Fruit fly (Drosophila melanogaster): ENCODE results near the gene CG7126.

Gene CG7126

DNA sequence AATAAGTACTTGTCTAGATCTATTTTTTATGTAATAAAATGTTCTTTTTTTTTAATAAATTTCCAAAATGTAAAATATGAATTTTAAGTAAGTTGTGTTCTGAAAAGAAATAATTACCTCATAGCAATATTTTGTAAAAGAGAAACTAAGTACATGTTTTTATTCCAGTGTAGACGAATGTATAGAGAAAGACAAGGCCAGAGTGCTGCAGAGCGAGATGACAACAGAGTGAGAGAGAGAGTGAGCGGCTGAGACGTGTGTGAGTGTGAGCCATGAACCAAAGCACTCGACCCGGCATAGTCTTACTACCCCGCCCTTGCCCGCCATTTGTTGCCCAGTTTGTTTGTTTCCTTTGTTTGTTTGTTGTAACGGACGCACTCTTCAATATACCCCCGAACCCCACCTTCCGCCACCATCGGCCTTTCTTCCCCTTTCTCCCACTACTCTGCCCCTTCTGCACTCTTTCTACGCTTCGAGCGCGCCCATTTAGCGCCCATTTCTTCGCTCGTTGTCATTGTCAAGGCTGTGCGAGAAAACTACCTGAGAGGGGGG is 8.8 kb upstream of the CG7126 start (continued):
- TF ChIP-seq NC2α (GFP tag; optimal IDR thresholded peaks at IDR 0.05) (peak; percentile 41), tup (GFP tag; optimal IDR thresholded peaks at IDR 0.05) (peak; percentile 18), gce (GFP tag; IDR thresholded peaks at IDR 0.05) (0 out of 3 replicates have a peak, but pooled peaks have one; percentile 70), pros (GFP tag; optimal IDR thresholded peaks at IDR 0.05) (peak; percentile 68), CG14860 (GFP tag; IDR thresholded peaks at IDR 0.05; ENCODE audit: partially characterized antibody) (no peak), pho (GFP tag; optimal IDR thresholded peaks at IDR 0.05) (no peak), org-1 (GFP tag; optimal IDR thresholded peaks at IDR 0.05) (peak; percentile 38), abd-A (tag; optimal IDR thresholded peaks at IDR 0.05) (peak; percentile 97), MTF-1 (GFP tag; optimal IDR thresholded peaks at IDR 0.05; ENCODE audit: borderline replicate concordance) (peak; percentile 73), kni (GFP tag; optimal IDR thresholded peaks at IDR 0.05) (peak; percentile 99), CG32532 (GFP tag; IDR thresholded peaks at IDR 0.05) (peak; percentile 50; the same call in 1 of the 2 replicates), schlank (tag; optimal IDR thresholded peaks at IDR 0.05) (peak; percentile 40), insv (GFP tag; optimal IDR thresholded peaks at IDR 0.05) (no peak), CG2875 (GFP tag; optimal IDR thresholded peaks at IDR 0.05) (peak; percentile 79), Taf1 (GFP tag; IDR thresholded peaks at IDR 0.05) (peak; percentile 57), CG9609 (GFP tag; optimal IDR thresholded peaks at IDR 0.05) (peak; percentile 27), sob (GFP tag; IDR thresholded peaks at IDR 0.05) (peak; percentile 66), Mes4 (GFP tag; optimal IDR thresholded peaks at IDR 0.05) (peak; percentile 50), gcm (GFP tag; optimal IDR thresholded peaks at IDR 0.05) (peak; percentile 58), CG1647 (GFP tag; optimal IDR thresholded peaks at IDR 0.05) (peak; percentile 25), CG2129 (GFP tag; IDR thresholded peaks at IDR 0.05; ENCODE audit: partially characterized antibody) (no peak), Usf (GFP tag; optimal IDR thresholded peaks at IDR 0.05) (no peak), CG8281 (tag; optimal IDR thresholded peaks at IDR 0.05) (peak; percentile 24), CG4424 (GFP tag; optimal IDR thresholded peaks at IDR 0.05) (peak; percentile 33), CG10959 (GFP tag; IDR thresholded peaks at IDR 0.05) (peak; percentile 59), Dref (GFP tag; IDR thresholded peaks at IDR 0.05) (no peak), Hey (tag; optimal IDR thresholded peaks at IDR 0.05) (peak; percentile 45), z (GFP tag; IDR thresholded peaks at IDR 0.05) (peak; percentile 98), CG11247 (GFP tag; IDR thresholded peaks at IDR 0.05) (peak; percentile 59), CG13775 (GFP tag; optimal IDR thresholded peaks at IDR 0.05) (peak; percentile 50), CG2678 (tag; optimal IDR thresholded peaks at IDR 0.05) (peak; percentile 81), Kr (GFP tag; optimal IDR thresholded peaks at IDR 0.05) (peak; percentile 52), so (GFP tag; IDR thresholded peaks at IDR 0.05) (0 out of 3 replicates have a peak, but pooled peaks have one; percentile 27), CG10209 (GFP tag; optimal IDR thresholded peaks at IDR 0.05) (peak; percentile 48), ems (GFP tag; optimal IDR thresholded peaks at IDR 0.05) (no peak), E2f1 (GFP tag; IDR thresholded peaks at IDR 0.05) (0 out of 2 replicates have a peak, but pooled peaks have one; percentile 2), CG4328 (GFP tag; optimal IDR thresholded peaks at IDR 0.05) (peak; percentile 39), sd (tag; optimal IDR thresholded peaks at IDR 0.05) (peak; percentile 25), CG6254 (GFP tag; optimal IDR thresholded peaks at IDR 0.05) (peak; percentile 54), Fer1 (GFP tag; optimal IDR thresholded peaks at IDR 0.05) (peak; percentile 59), MBD-R2 (GFP tag; IDR thresholded peaks at IDR 0.05) (peak; percentile 56; the same call in 1 of the 2 replicates), NC2β (GFP tag; optimal IDR thresholded peaks at IDR 0.05) (peak; percentile 59), CG6689 (GFP tag; IDR thresholded peaks at IDR 0.05) (peak; percentile 62), zen2 (GFP tag; IDR thresholded peaks at IDR 0.05; ENCODE audit: partially characterized antibody) (no peak), CG15011 (GFP tag; optimal IDR thresholded peaks at IDR 0.05) (no peak), CG5180 (GFP tag; optimal IDR thresholded peaks at IDR 0.05) (peak; percentile 76), fd102C (GFP tag; optimal IDR thresholded peaks at IDR 0.05) (no peak), CG16779 (GFP tag; IDR thresholded peaks at IDR 0.05) (0 out of 2 replicates have a peak, but pooled peaks have one; percentile 56), HLHmδ (GFP tag; optimal IDR thresholded peaks at IDR 0.05) (peak; percentile 91)
